Fruit fly (Drosophila melanogaster) whole organism, adult: Measurements from ENCODE around the gene Iru.

Source experiments
- CG1620 ChIP-seq: fragments of 200-800 bp; sonication (Bioruptor generic); optimal IDR thresholded peaks from 2 replicates; lab custom pipeline; 2016; ENCODE audit warnings: missing biosample characterization, missing genetic modification characterization
- CG7045 ChIP-seq: fragments of 200-800 bp; sonication (Bioruptor generic); optimal IDR thresholded peaks from 2 replicates; lab custom pipeline; 2017; ENCODE audit warnings: missing biosample characterization, mild to moderate bottlenecking, missing genetic modification characterization
- Crg-1 ChIP-seq: fragments of 200-800 bp; sonication (Bioruptor generic); optimal IDR thresholded peaks from 2 replicates; lab custom pipeline; 2016; ENCODE audit warnings: missing biosample characterization, missing genetic modification characterization
- cnc ChIP-seq, 2 experiments: fragments of >200 bp; optimal IDR thresholded peaks; 2 replicates each; lab custom pipeline; 2017

DNA sequence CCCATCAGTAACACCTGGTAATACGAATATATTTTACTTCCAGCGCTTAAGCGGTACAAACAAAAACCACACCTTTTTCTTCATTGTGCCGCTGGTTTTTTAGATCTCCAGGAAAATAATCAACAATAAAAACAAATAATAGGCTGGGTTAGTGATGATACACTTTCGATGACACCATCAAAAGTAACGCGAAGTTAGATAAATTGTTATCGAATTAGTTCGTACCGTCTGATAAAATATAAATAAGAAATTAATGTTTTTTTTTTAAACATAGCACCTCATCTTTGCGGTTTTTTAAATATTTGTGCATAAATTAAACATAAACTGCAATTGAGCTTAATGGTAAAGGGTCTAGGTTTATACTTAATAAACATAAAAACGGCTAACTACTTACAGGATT lies 22.1 kb upstream of the Iru start, which contains the start of gene RagA-B:
- TF ChIP-seq cnc (optimal IDR thresholded peaks at IDR 0.05; lab: Kevin White, UChicago), result no peak
- TF ChIP-seq CG1620 (GFP tag; lab: Kevin White, UChicago), result no peak
- no peak for TF ChIP-seq CG7045 (GFP tag; lab: Kevin White, UChicago)
- TF ChIP-seq Crg-1 (GFP tag; lab: Kevin White, UChicago), result no peak
